Worm (Caenorhabditis elegans) whole organism, L1 larva: ENCODE results near the gene D1053.3.

Experiments used
- C16A3.4 ChIP-seq: fragments of 150-350 bp; optimal IDR thresholded peaks from 2 replicates; lab custom pipeline; 2014; ENCODE audit warnings: missing biosample characterization, missing genetic modification characterization
- blmp-1 ChIP-seq: fragments of 150-350 bp; optimal IDR thresholded peaks from 2 replicates; lab custom pipeline; 2014; ENCODE audit warnings: missing biosample characterization, missing genetic modification characterization
- efl-3 ChIP-seq: fragments of 200-800 bp; sonication (Bioruptor generic); optimal IDR thresholded peaks from 2 replicates; lab custom pipeline; 2018; ENCODE audit warnings: mild to moderate bottlenecking, missing genetic modification characterization, missing compliant biosample characterization
- elt-2 ChIP-seq: sonication (generic microtip); optimal IDR thresholded peaks from 2 replicates; lab custom pipeline; 2016; ENCODE audit warnings: missing genetic modification characterization, mild to moderate bottlenecking, inconsistent platforms, missing compliant biosample characterization, missing genetic modification reagents
- hlh-17 ChIP-seq: fragments of 200-800 bp; sonication (Bioruptor generic); optimal IDR thresholded peaks from 2 replicates; lab custom pipeline; 2018; ENCODE audit warnings: missing genetic modification characterization, mild to moderate bottlenecking, missing compliant biosample characterization, moderate library complexity, borderline replicate concordance
- hlh-4 ChIP-seq: sonication (generic microtip); optimal IDR thresholded peaks from 2 replicates; lab custom pipeline; 2016; ENCODE audit warnings: mild to moderate bottlenecking, missing genetic modification characterization, missing compliant biosample characterization
- lin-13 ChIP-seq: fragments of 150-350 bp; optimal IDR thresholded peaks from 2 replicates; lab custom pipeline; 2014; ENCODE audit warnings: missing biosample characterization, missing genetic modification reagents, missing genetic modification characterization
- lsy-2 ChIP-seq, 2 experiments: fragments of 150-350 bp; optimal IDR thresholded peaks; 2 replicates each; lab custom pipeline; 2014; ENCODE audit warnings: missing biosample characterization in 2 of 2, missing genetic modification characterization in 2 of 2
- mab-9 ChIP-seq: fragments of 200-800 bp; sonication (Bioruptor generic); IDR thresholded peaks from 2 replicates; pipeline ENCODE4 v1.3.6; 2022; ENCODE audit warnings: missing genetic modification reagents, missing genetic modification characterization, missing compliant biosample characterization
- mdl-1 ChIP-seq, 2 experiments: fragments of 150-350 bp; optimal IDR thresholded peaks; 2 replicates each; lab custom pipeline; 2014 to 2017; ENCODE audit warnings: missing biosample characterization in 2 of 2, missing genetic modification characterization in 2 of 2, inconsistent platforms in 1 of 2
- mep-1 ChIP-seq: fragments of 150-350 bp; optimal IDR thresholded peaks from 2 replicates; lab custom pipeline; 2014; ENCODE audit warnings: missing biosample characterization, missing genetic modification characterization
- nhr-12 ChIP-seq: sonication (generic microtip); optimal IDR thresholded peaks from 2 replicates; lab custom pipeline; 2017; ENCODE audit warnings: missing biosample characterization, missing genetic modification characterization
- unc-30 ChIP-seq: sonication (generic microtip); optimal IDR thresholded peaks from 2 replicates; lab custom pipeline; 2017; ENCODE audit warnings: missing biosample characterization, missing genetic modification characterization
- unc-62 ChIP-seq: fragments of 150-350 bp; optimal IDR thresholded peaks from 2 replicates; lab custom pipeline; 2014; ENCODE audit warnings: missing biosample characterization, missing genetic modification reagents, missing genetic modification characterization

DNA sequence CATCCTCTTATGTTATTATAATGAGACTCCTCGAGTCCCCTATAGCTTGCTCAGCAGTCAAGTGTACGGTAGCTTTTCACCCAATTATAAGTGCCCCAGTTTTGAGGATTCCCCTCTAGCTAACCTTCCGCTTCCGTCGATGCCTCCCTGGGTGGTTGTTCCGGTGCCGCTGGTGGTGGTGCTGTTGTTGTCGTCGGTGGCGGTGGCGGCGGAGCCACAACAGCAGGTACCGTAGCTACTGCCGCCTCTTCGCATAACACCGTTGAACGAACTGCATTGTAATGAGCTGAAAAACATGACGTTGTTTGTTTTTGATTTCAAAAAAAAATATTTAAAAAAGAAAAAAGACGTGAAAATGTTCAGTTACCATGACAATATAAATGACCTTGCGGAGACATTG lies 29.5 kb upstream of the D1053.3 start:
- no peak for TF ChIP-seq unc-62
- no peak for TF ChIP-seq lsy-2 (tag; optimal IDR thresholded peaks at IDR 0.05; lab: Kevin White, UChicago)
- no peak for TF ChIP-seq unc-30 (tag; lab: Kevin White, UChicago)
- no peak for TF ChIP-seq mep-1 (tag; lab: Kevin White, UChicago)
- no peak for TF ChIP-seq nhr-12 (tag; lab: Kevin White, UChicago)
- TF ChIP-seq efl-3 (GFP tag; lab: Kevin White, UChicago): no peak
- TF ChIP-seq hlh-17 (GFP tag; lab: Kevin White, UChicago): no peak
- no peak for TF ChIP-seq mdl-1 (tag; optimal IDR thresholded peaks at IDR 0.05; lab: Kevin White, UChicago)
- TF ChIP-seq C16A3.4 (tag; lab: Kevin White, UChicago): no peak
- no peak for TF ChIP-seq mab-9 (GFP tag; lab: Robert Waterston, UW)
- no peak for TF ChIP-seq elt-2 (tag; lab: Kevin White, UChicago)
- TF ChIP-seq hlh-4 (tag; lab: Kevin White, UChicago): no peak
- no peak for TF ChIP-seq blmp-1
- TF ChIP-seq lin-13: no peak
